Fruit fly (Drosophila melanogaster): ENCODE data around the gene Sf3b5.

Sf3b5 gene

DNA sequence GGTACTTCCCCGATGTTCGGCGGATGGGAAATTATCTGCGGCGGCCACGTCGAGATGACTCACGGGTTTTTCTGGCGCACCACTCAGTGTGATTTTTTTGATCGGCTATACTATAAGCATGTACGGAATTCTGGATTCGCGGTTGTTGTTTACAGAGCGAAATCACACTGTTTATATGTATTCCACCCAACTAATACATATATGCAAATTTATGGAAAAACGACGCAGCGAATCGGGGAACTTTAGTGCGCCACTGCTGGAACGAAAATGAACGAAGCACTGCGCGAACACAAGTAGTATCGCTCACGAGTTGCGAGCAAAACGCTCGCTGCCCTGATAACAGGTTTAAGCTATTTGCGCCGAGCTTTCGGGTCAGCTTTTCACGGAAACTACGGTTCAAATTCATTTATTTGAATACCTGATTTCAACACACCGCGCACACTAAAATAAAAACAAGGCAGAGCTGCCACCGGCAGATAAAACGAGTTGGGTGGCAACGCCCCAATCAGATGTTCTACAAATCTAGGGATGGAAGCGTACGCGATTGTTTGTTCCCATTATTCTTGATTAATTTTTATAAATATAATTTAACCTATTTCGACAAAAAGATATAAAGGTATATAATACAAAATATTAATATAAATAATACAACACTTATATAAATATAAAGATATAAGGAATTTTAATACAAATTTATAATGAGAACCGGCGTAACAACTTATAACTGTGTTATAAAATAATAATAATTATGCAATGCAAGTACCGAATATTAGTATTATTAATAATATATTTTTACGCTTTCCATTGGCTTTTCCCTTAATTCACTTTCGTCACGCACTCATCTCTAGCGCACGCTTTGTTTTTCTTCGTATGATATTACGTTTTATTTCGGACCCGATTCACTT is 32.7 kb upstream of the Sf3b5 start, which contains the start of gene Rel (continued):
- TF ChIP-seq CG14860 (GFP tag; IDR thresholded peaks at IDR 0.05; ENCODE audit: partially characterized antibody) = no peak
- no peak for TF ChIP-seq Adf1 (GFP tag; IDR thresholded peaks at IDR 0.05)
- TF ChIP-seq CG2202 (tag; optimal IDR thresholded peaks at IDR 0.05) = peak; percentile 2
- no peak for TF ChIP-seq CG31388 (GFP tag; optimal IDR thresholded peaks at IDR 0.05)
- peak; percentile 54 for TF ChIP-seq CG1602 (GFP tag; optimal IDR thresholded peaks at IDR 0.05)
- peak; percentile 79 for TF ChIP-seq CG33557 (GFP tag; optimal IDR thresholded peaks at IDR 0.05)
- TF ChIP-seq CG12071 (GFP tag; optimal IDR thresholded peaks at IDR 0.05) = peak; percentile 59
- TF ChIP-seq org-1 (GFP tag; optimal IDR thresholded peaks at IDR 0.05) = peak; percentile 22
- TF ChIP-seq her (GFP tag; optimal IDR thresholded peaks at IDR 0.05) = peak; percentile 59
- TF ChIP-seq gem (tag; optimal IDR thresholded peaks at IDR 0.05) = peak; percentile 89
- TF ChIP-seq hkb (optimal IDR thresholded peaks at IDR 0.05) = no peak
- TF ChIP-seq hkb (GFP tag; IDR thresholded peaks at IDR 0.05) = no peak
- TF ChIP-seq CG16863 (GFP tag; optimal IDR thresholded peaks at IDR 0.05) = no peak
- peak in 1 of 2 experiments; percentile 35 for TF ChIP-seq insv (GFP tag; optimal IDR thresholded peaks at IDR 0.05)
- TF ChIP-seq CG12104 (GFP tag; optimal IDR thresholded peaks at IDR 0.05) = peak; percentile 66
- peak; percentile 33 for TF ChIP-seq CG2116 (GFP tag; optimal IDR thresholded peaks at IDR 0.05)
- peak; percentile 11 for TF ChIP-seq CG2875 (GFP tag; optimal IDR thresholded peaks at IDR 0.05)
- peak; percentile 70 for TF ChIP-seq CG7928 (GFP tag; optimal IDR thresholded peaks at IDR 0.05)
- TF ChIP-seq ranshi (GFP tag; IDR thresholded peaks at IDR 0.05) = no peak
- peak; percentile 66 for TF ChIP-seq sens (GFP tag)
- peak; percentile 81 for TF ChIP-seq CG13624 (GFP tag; optimal IDR thresholded peaks at IDR 0.05)
- peak; percentile 77 for TF ChIP-seq CG15601 (tag; optimal IDR thresholded peaks at IDR 0.05)
- peak; percentile 75 for TF ChIP-seq B-H2 (GFP tag; optimal IDR thresholded peaks at IDR 0.05)
- TF ChIP-seq PHDP (tag; optimal IDR thresholded peaks at IDR 0.05) = peak; percentile 69
- peak; percentile 98 for TF ChIP-seq Deaf1 (tag; optimal IDR thresholded peaks at IDR 0.05)
- no peak for TF ChIP-seq Taf1 (GFP tag; IDR thresholded peaks at IDR 0.05)
- peak; percentile 78 for TF ChIP-seq CG15696 (tag; optimal IDR thresholded peaks at IDR 0.05)
- peak; percentile 72 for TF ChIP-seq gsb-n (tag; optimal IDR thresholded peaks at IDR 0.05)
- peak; percentile 32 for TF ChIP-seq CG16815 (GFP tag; optimal IDR thresholded peaks at IDR 0.05)
- peak; percentile 70 for TF ChIP-seq Dek (tag; optimal IDR thresholded peaks at IDR 0.05)
- TF ChIP-seq btn (GFP tag; optimal IDR thresholded peaks at IDR 0.05) = peak; percentile 37
- peak; percentile 69 for TF ChIP-seq Oli (tag; optimal IDR thresholded peaks at IDR 0.05)
- no peak for TF ChIP-seq bigmax (GFP tag; optimal IDR thresholded peaks at IDR 0.05)
- peak; percentile 28 for TF ChIP-seq CG2120 (GFP tag; optimal IDR thresholded peaks at IDR 0.05)
- no peak for TF ChIP-seq CG1792 (GFP tag; optimal IDR thresholded peaks at IDR 0.05)
- peak; percentile 73 for TF ChIP-seq D19A (tag; optimal IDR thresholded peaks at IDR 0.05)
- TF ChIP-seq repo (GFP tag; optimal IDR thresholded peaks at IDR 0.05) = no peak
- TF ChIP-seq CrebB (tag; optimal IDR thresholded peaks at IDR 0.05) = peak; percentile 67
- TF ChIP-seq ase (GFP tag; IDR thresholded peaks at IDR 0.05) = no peak
- peak; percentile 86 for TF ChIP-seq CG17829 (tag; optimal IDR thresholded peaks at IDR 0.05)
- no peak for TF ChIP-seq ken (GFP tag; IDR thresholded peaks at IDR 0.05)
- TF ChIP-seq Ada2b (GFP tag; IDR thresholded peaks at IDR 0.05) = no peak
- peak; percentile 68 for TF ChIP-seq lab (GFP tag; optimal IDR thresholded peaks at IDR 0.05)
- TF ChIP-seq CoRest (tag; optimal IDR thresholded peaks at IDR 0.05) = peak; percentile 90
- no peak for TF ChIP-seq wor (GFP tag; IDR thresholded peaks at IDR 0.05)
- peak; percentile 3 for TF ChIP-seq gfzf (GFP tag; optimal IDR thresholded peaks at IDR 0.05)
- TF ChIP-seq CG32767 (GFP tag; IDR thresholded peaks at IDR 0.05) = no peak
- peak; percentile 73 for TF ChIP-seq Nf-YC (tag; optimal IDR thresholded peaks at IDR 0.05)
- TF ChIP-seq CG12769 (tag; optimal IDR thresholded peaks at IDR 0.05) = peak; percentile 99

Measured in whole organism, embryonic.